Worm (Caenorhabditis elegans) whole organism, L3 larva: ENCODE measurements around the gene ser-6.

Experiments used
- R02D3.7 ChIP-seq: fragments of 150-350 bp; optimal IDR thresholded peaks from 2 replicates; lab custom pipeline; 2014; ENCODE audit warnings: missing biosample characterization, missing genetic modification characterization
- ZK546.5 ChIP-seq: sonication (generic microtip); optimal IDR thresholded peaks from 2 replicates; lab custom pipeline; 2017; ENCODE audit warnings: missing biosample characterization, missing genetic modification characterization
- aly-2 ChIP-seq: fragments of 150-350 bp; optimal IDR thresholded peaks from 2 replicates; lab custom pipeline; 2014; ENCODE audit warnings: missing biosample characterization, missing genetic modification characterization
- ama-1 ChIP-seq: fragments of 150-350 bp; optimal IDR thresholded peaks from 2 replicates; lab custom pipeline; 2018
- ceh-16 ChIP-seq: sonication (generic microtip); optimal IDR thresholded peaks from 2 replicates; lab custom pipeline; 2017; ENCODE audit warnings: missing biosample characterization, missing genetic modification characterization
- ceh-28 ChIP-seq: fragments of 150-350 bp; optimal IDR thresholded peaks from 2 replicates; lab custom pipeline; 2014; ENCODE audit warnings: missing biosample characterization, missing genetic modification reagents, missing genetic modification characterization
- ceh-82 ChIP-seq: fragments of 150-350 bp; optimal IDR thresholded peaks from 2 replicates; lab custom pipeline; 2014; ENCODE audit warnings: missing biosample characterization, missing genetic modification characterization
- ceh-9 ChIP-seq: sonication (generic microtip); optimal IDR thresholded peaks from 2 replicates; lab custom pipeline; 2018; ENCODE audit warnings: missing biosample characterization, missing genetic modification characterization
- daf-12 ChIP-seq: fragments of 150-350 bp; optimal IDR thresholded peaks from 2 replicates; lab custom pipeline; 2014; ENCODE audit warnings: missing biosample characterization, missing genetic modification reagents, missing genetic modification characterization
- elt-2 ChIP-seq: sonication (generic microtip); optimal IDR thresholded peaks from 2 replicates; lab custom pipeline; 2016; ENCODE audit warnings: missing genetic modification reagents, mild to moderate bottlenecking, missing genetic modification characterization, missing compliant biosample characterization
- elt-3 ChIP-seq, 3 experiments: fragments of 150-350 bp in 1 of 3; sonication (generic microtip) in 2 of 3; optimal IDR thresholded peaks; 2 replicates in 2 of 3; 4 replicates in 1 of 3; lab custom pipeline; 2014 to 2017; ENCODE audit warnings: missing biosample characterization in 3 of 3, missing genetic modification characterization in 3 of 3
- eor-1 ChIP-seq, 2 experiments: fragments of 150-350 bp; optimal IDR thresholded peaks; 2 replicates each; lab custom pipeline; 2014 to 2018; ENCODE audit warnings: missing biosample characterization in 2 of 2, missing genetic modification characterization in 2 of 2
- fkh-10 ChIP-seq: sonication (generic microtip); optimal IDR thresholded peaks from 2 replicates; lab custom pipeline; 2017; ENCODE audit warnings: missing biosample characterization, missing genetic modification reagents, missing genetic modification characterization
- fos-1 ChIP-seq: fragments of 150-350 bp; optimal IDR thresholded peaks from 2 replicates; lab custom pipeline; 2014; ENCODE audit warnings: missing biosample characterization, missing genetic modification characterization
- hmg-11 ChIP-seq: sonication (generic microtip); optimal IDR thresholded peaks from 2 replicates; lab custom pipeline; 2016; ENCODE audit warnings: missing genetic modification characterization, missing compliant biosample characterization
- lin-15B ChIP-seq: fragments of 150-350 bp; optimal IDR thresholded peaks from 2 replicates; lab custom pipeline; 2014; ENCODE audit warnings: missing biosample characterization, missing genetic modification characterization
- lin-39 ChIP-seq: fragments of 150-350 bp; optimal IDR thresholded peaks from 2 replicates; lab custom pipeline; 2018; ENCODE audit warnings: missing biosample characterization, missing genetic modification reagents, missing genetic modification characterization
- lsy-12 ChIP-seq: sonication (generic microtip); optimal IDR thresholded peaks from 2 replicates; lab custom pipeline; 2016; ENCODE audit warnings: mild to moderate bottlenecking, missing genetic modification characterization, missing compliant biosample characterization
- mdl-1 ChIP-seq: fragments of 150-350 bp; optimal IDR thresholded peaks from 2 replicates; lab custom pipeline; 2014; ENCODE audit warnings: missing biosample characterization, missing genetic modification characterization
- nfya-1 ChIP-seq: sonication (generic microtip); optimal IDR thresholded peaks from 2 replicates; lab custom pipeline; 2017; ENCODE audit warnings: missing genetic modification characterization, mild to moderate bottlenecking, missing compliant biosample characterization, antibody characterized with exemption, moderate library complexity; ENCODE audit not compliant: insufficient read depth
- nhr-11 ChIP-seq: fragments of 150-350 bp; optimal IDR thresholded peaks from 2 replicates; lab custom pipeline; 2014; ENCODE audit warnings: missing biosample characterization, missing genetic modification characterization
- nhr-12 ChIP-seq: fragments of 150-350 bp; optimal IDR thresholded peaks from 2 replicates; lab custom pipeline; 2014; ENCODE audit warnings: missing biosample characterization, missing genetic modification characterization
- nhr-23 ChIP-seq: fragments of 150-350 bp; optimal IDR thresholded peaks from 2 replicates; lab custom pipeline; 2014; ENCODE audit warnings: missing biosample characterization, missing genetic modification reagents, missing genetic modification characterization
- nhr-237 ChIP-seq: fragments of 150-350 bp; optimal IDR thresholded peaks from 2 replicates; lab custom pipeline; 2014; ENCODE audit warnings: missing biosample characterization, missing genetic modification characterization
- nhr-25 ChIP-seq: sonication (generic microtip); optimal IDR thresholded peaks from 2 replicates; lab custom pipeline; 2017; ENCODE audit warnings: missing biosample characterization, missing genetic modification characterization
- nhr-28 ChIP-seq: fragments of 150-350 bp; optimal IDR thresholded peaks from 2 replicates; lab custom pipeline; 2014; ENCODE audit warnings: missing biosample characterization, missing genetic modification characterization
- nhr-67 ChIP-seq: fragments of 150-350 bp; optimal IDR thresholded peaks from 2 replicates; lab custom pipeline; 2014; ENCODE audit warnings: missing biosample characterization, missing genetic modification characterization
- nhr-76 ChIP-seq: fragments of 150-350 bp; sonication (generic microtip); optimal IDR thresholded peaks from 5 replicates; lab custom pipeline; 2014; ENCODE audit warnings: missing biosample characterization, missing genetic modification characterization
- pha-4 ChIP-seq: fragments of 150-350 bp; optimal IDR thresholded peaks from 2 replicates; lab custom pipeline; 2014; ENCODE audit warnings: missing biosample characterization, missing genetic modification reagents, missing genetic modification characterization
- sea-2 ChIP-seq: fragments of 150-350 bp; sonication (generic microtip); optimal IDR thresholded peaks from 4 replicates; lab custom pipeline; 2014; ENCODE audit warnings: missing biosample characterization, missing genetic modification reagents, missing genetic modification characterization
- skn-1 ChIP-seq: fragments of 150-350 bp; optimal IDR thresholded peaks from 2 replicates; lab custom pipeline; 2014; ENCODE audit warnings: missing biosample characterization, missing genetic modification characterization
- snpc-4 ChIP-seq: fragments of 150-350 bp; optimal IDR thresholded peaks from 2 replicates; lab custom pipeline; 2014; ENCODE audit warnings: missing biosample characterization, missing genetic modification characterization
- tbx-2 ChIP-seq: sonication (generic microtip); optimal IDR thresholded peaks from 2 replicates; lab custom pipeline; 2016; ENCODE audit warnings: mild to moderate bottlenecking, missing genetic modification characterization, missing compliant biosample characterization
- unc-39 ChIP-seq: sonication (generic microtip); optimal IDR thresholded peaks from 4 replicates; lab custom pipeline; 2017; ENCODE audit warnings: missing biosample characterization, missing genetic modification characterization
- unc-62 ChIP-seq: fragments of 150-350 bp; sonication (generic microtip); optimal IDR thresholded peaks from 4 replicates; lab custom pipeline; 2014; ENCODE audit warnings: missing biosample characterization, missing genetic modification reagents, missing genetic modification characterization
- zag-1 ChIP-seq: fragments of 150-350 bp; optimal IDR thresholded peaks from 2 replicates; lab custom pipeline; 2014; ENCODE audit warnings: missing biosample characterization, missing genetic modification characterization
- ztf-11 ChIP-seq: fragments of 150-350 bp; optimal IDR thresholded peaks from 2 replicates; lab custom pipeline; 2014; ENCODE audit warnings: missing biosample characterization, missing genetic modification characterization
- ztf-4 ChIP-seq: fragments of 150-350 bp; optimal IDR thresholded peaks from 2 replicates; lab custom pipeline; 2014; ENCODE audit warnings: missing biosample characterization, missing genetic modification characterization

ser-6 gene

ce11 chrIV:2993278-2993899 lies 33.5 kb downstream of the ser-6 start:
- TF ChIP-seq zag-1 (peak; percentile 60), nfya-1 (tag; lab: Kevin White, UChicago) (peak; percentile 82), nhr-237 (tag; lab: Kevin White, UChicago) (no peak), ama-1 (no peak), daf-12 (tag; lab: Kevin White, UChicago) (no peak), hmg-11 (peak; percentile 93), mdl-1 (tag; lab: Kevin White, UChicago) (peak; percentile 36), ceh-82 (tag; lab: Kevin White, UChicago) (peak; percentile 0), nhr-25 (tag; lab: Kevin White, UChicago) (peak; percentile 40), ztf-11 (tag; lab: Kevin White, UChicago) (no peak), lsy-12 (peak; percentile 61), unc-62 (GFP tag; lab: Kevin White, UChicago) (peak; percentile 0), nhr-67 (tag; lab: Kevin White, UChicago) (no peak), nhr-28 (no peak), nhr-76 (tag; lab: Kevin White, UChicago) (no peak), lin-15B (no peak), lin-39 (tag; lab: Kevin White, UChicago) (no peak), pha-4 (tag; lab: Kevin White, UChicago) (peak; percentile 21), fkh-10 (GFP tag; lab: Kevin White, UChicago) (peak; percentile 24), eor-1 (tag; optimal IDR thresholded peaks at IDR 0.05; lab: Kevin White, UChicago) (no peak), ceh-9 (no peak), nhr-23 (no peak), fos-1 (tag; lab: Kevin White, UChicago) (no peak), skn-1 (tag; lab: Kevin White, UChicago) (peak; percentile 11), sea-2 (GFP tag; lab: Kevin White, UChicago) (no peak)

ce11 chrIV:2994883-2995282 lies 35.0 kb downstream of the ser-6 start:
- TF ChIP-seq nhr-67 (tag; lab: Kevin White, UChicago) = no peak
- no peak for TF ChIP-seq R02D3.7 (tag; lab: Kevin White, UChicago)
- no peak for TF ChIP-seq nhr-237 (tag; lab: Kevin White, UChicago)
- TF ChIP-seq aly-2 = no peak
- no peak for TF ChIP-seq sea-2 (GFP tag; lab: Kevin White, UChicago)
- TF ChIP-seq lin-15B = no peak
- TF ChIP-seq snpc-4 (tag; lab: Kevin White, UChicago) = no peak
- TF ChIP-seq lin-39 (tag; lab: Kevin White, UChicago) = peak; percentile 43
- TF ChIP-seq tbx-2 (tag; lab: Kevin White, UChicago) = no peak
- TF ChIP-seq ZK546.5 (tag; lab: Kevin White, UChicago) = no peak
- TF ChIP-seq nfya-1 (tag; lab: Kevin White, UChicago) = peak; percentile 17
- TF ChIP-seq ama-1 = no peak
- TF ChIP-seq nhr-23 = no peak

ce11 chrIV:2995372-2995771 lies 35.5 kb downstream of the ser-6 start, which contains the start of gene Y54G2A.26:
TSS of gene Y54G2A.26 (minus strand) at chrIV:2995472.
- TF ChIP-seq lsy-12 (no peak), nhr-12 (tag; lab: Kevin White, UChicago) (no peak), unc-39 (tag; lab: Kevin White, UChicago) (no peak), elt-3 (tag; optimal IDR thresholded peaks at IDR 0.05; lab: Kevin White, UChicago) (no peak), nhr-11 (no peak), pha-4 (tag; lab: Kevin White, UChicago) (no peak), snpc-4 (tag; lab: Kevin White, UChicago) (no peak)

- TF ChIP-seq ceh-16 (tag; lab: Kevin White, UChicago) (no peak), nfya-1 (tag; lab: Kevin White, UChicago) (peak; percentile 68), elt-2 (tag; lab: Kevin White, UChicago) (no peak), ztf-4 (no peak), nhr-12 (tag; lab: Kevin White, UChicago) (no peak), ZK546.5 (tag; lab: Kevin White, UChicago) (no peak), ceh-28 (no peak), eor-1 (tag; optimal IDR thresholded peaks at IDR 0.05; lab: Kevin White, UChicago) (no peak), tbx-2 (tag; lab: Kevin White, UChicago) (no peak)
Observed at ce11 chrIV:2997302-2997701, 37.4 kb downstream of the ser-6 start.
